Fruit fly (Drosophila melanogaster): ENCODE measurements around the gene betaTub85D.
A peak's percentile ranks its signal among the peaks of the same experiment; 100 is the strongest.

The betaTub85D gene

dm6 chr3R:9399951-9400392, 10.1 kb downstream of the betaTub85D start, which contains the start of gene CG34117 (continued):
- TF ChIP-seq eve (GFP tag; optimal IDR thresholded peaks at IDR 0.05) (no peak), prd (optimal IDR thresholded peaks at IDR 0.05) (no peak), prd (GFP tag; IDR thresholded peaks at IDR 0.05) (peak; percentile 90), Blimp-1 (GFP tag; optimal IDR thresholded peaks at IDR 0.05) (peak; percentile 76), insv (GFP tag; optimal IDR thresholded peaks at IDR 0.05) (peak; percentile 80 to 100), CG10431 (GFP tag; optimal IDR thresholded peaks at IDR 0.05) (peak; percentile 25), CG13775 (GFP tag; optimal IDR thresholded peaks at IDR 0.05) (peak; percentile 80), vvl (GFP tag; IDR thresholded peaks at IDR 0.05) (peak; percentile 92), Bgb (GFP tag; IDR thresholded peaks at IDR 0.05; ENCODE audit: partially characterized antibody) (no peak), CG30403 (GFP tag; optimal IDR thresholded peaks at IDR 0.05) (peak; percentile 86), CG17359 (tag; optimal IDR thresholded peaks at IDR 0.05) (peak; percentile 86), CG18476 (GFP tag; optimal IDR thresholded peaks at IDR 0.05) (peak; percentile 80), CG7372 (GFP tag; IDR thresholded peaks at IDR 0.05) (peak; percentile 44; the same call in 1 of the 2 replicates), CG9817 (tag; optimal IDR thresholded peaks at IDR 0.05) (peak; percentile 62), dmrt11E (tag; optimal IDR thresholded peaks at IDR 0.05) (peak; percentile 76), CG9437 (GFP tag; optimal IDR thresholded peaks at IDR 0.05) (peak; percentile 81), cato (GFP tag; optimal IDR thresholded peaks at IDR 0.05; ENCODE audit: borderline replicate concordance) (peak; percentile 32), vnd (GFP tag; IDR thresholded peaks at IDR 0.05; ENCODE audit: partially characterized antibody) (no peak), Fer2 (tag; optimal IDR thresholded peaks at IDR 0.05) (peak; percentile 70), CG10543 (GFP tag; optimal IDR thresholded peaks at IDR 0.05) (peak; percentile 71), CG11695 (GFP tag; IDR thresholded peaks at IDR 0.05) (peak; percentile 80; the same call in 2 of the 3 replicates), CG6854 (GFP tag; optimal IDR thresholded peaks at IDR 0.05) (peak; percentile 41), CG12071 (GFP tag; optimal IDR thresholded peaks at IDR 0.05) (peak; percentile 30), CG32772 (GFP tag; IDR thresholded peaks at IDR 0.05) (peak; percentile 78), ems (GFP tag; optimal IDR thresholded peaks at IDR 0.05) (peak; percentile 25), CG12104 (GFP tag; optimal IDR thresholded peaks at IDR 0.05) (peak; percentile 59), ro (GFP tag; IDR thresholded peaks at IDR 0.05) (no peak; the same call in 1 of the 2 replicates), CG14965 (GFP tag; optimal IDR thresholded peaks at IDR 0.05; ENCODE audit: borderline replicate concordance) (no peak), so (GFP tag; IDR thresholded peaks at IDR 0.05) (peak; percentile 83), CG6272 (GFP tag; IDR thresholded peaks at IDR 0.05) (peak; percentile 30; the same call in 1 of the 2 replicates), fd3F (GFP tag; optimal IDR thresholded peaks at IDR 0.05) (peak; percentile 68), gem (tag; optimal IDR thresholded peaks at IDR 0.05) (peak; percentile 90), CG42726 (GFP tag; IDR thresholded peaks at IDR 0.05; ENCODE audit: partially characterized antibody) (peak; percentile 34; the same call in 1 of the 2 replicates), CG12219 (GFP tag; optimal IDR thresholded peaks at IDR 0.05) (peak; percentile 49), Oaz (GFP tag; IDR thresholded peaks at IDR 0.05) (0 out of 2 replicates have a peak, but pooled peaks have one; percentile 35), CG12391 (tag; optimal IDR thresholded peaks at IDR 0.05) (peak; percentile 91), TFAM (GFP tag; optimal IDR thresholded peaks at IDR 0.05) (no peak), CG11456 (GFP tag; IDR thresholded peaks at IDR 0.05) (peak; percentile 92), CG4707 (GFP tag; optimal IDR thresholded peaks at IDR 0.05) (peak; percentile 18), bcd (GFP tag; optimal IDR thresholded peaks at IDR 0.05) (peak; percentile 61), zen (tag; optimal IDR thresholded peaks at IDR 0.05) (peak; percentile 82), CG6254 (GFP tag; optimal IDR thresholded peaks at IDR 0.05) (peak; percentile 50), Dp (GFP tag; optimal IDR thresholded peaks at IDR 0.05) (peak; percentile 4), row (GFP tag; IDR thresholded peaks at IDR 0.05) (peak; percentile 95), hb (GFP tag; IDR thresholded peaks at IDR 0.05; ENCODE audit: partially characterized antibody) (no peak), CG18764 (GFP tag; optimal IDR thresholded peaks at IDR 0.05) (peak; percentile 67), CoRest (tag; optimal IDR thresholded peaks at IDR 0.05) (peak; percentile 78), kay (GFP tag; optimal IDR thresholded peaks at IDR 0.05) (peak; percentile 48), nom (GFP tag; optimal IDR thresholded peaks at IDR 0.05) (peak; percentile 39)

Measured in whole organism, embryonic.